Fruit fly (Drosophila melanogaster) whole organism, wandering third instar larva: ENCODE results near the gene CG8036.

Experiments
- CG32264 ChIP-seq: fragments of 200-800 bp; sonication (Bioruptor generic); optimal IDR thresholded peaks from 2 replicates; lab custom pipeline; 2016; ENCODE audit warnings: missing biosample characterization, missing genetic modification characterization
- Myc ChIP-seq: fragments of >200 bp; optimal IDR thresholded peaks from 2 replicates; lab custom pipeline; 2017
- br ChIP-seq: fragments of 200-800 bp; sonication (Bioruptor generic); optimal IDR thresholded peaks from 2 replicates; lab custom pipeline; 2016; ENCODE audit warnings: missing biosample characterization, missing genetic modification characterization
- dmrt93B ChIP-seq: fragments of 200-800 bp; sonication (Bioruptor generic); optimal IDR thresholded peaks from 2 replicates; lab custom pipeline; 2018; ENCODE audit warnings: missing biosample characterization, mild to moderate bottlenecking, missing genetic modification characterization
- psq ChIP-seq: fragments of 200-800 bp; sonication (Bioruptor generic); optimal IDR thresholded peaks from 3 replicates; lab custom pipeline; 2017; ENCODE audit warnings: missing biosample characterization, mild to moderate bottlenecking, missing genetic modification characterization, moderate library complexity

DNA sequence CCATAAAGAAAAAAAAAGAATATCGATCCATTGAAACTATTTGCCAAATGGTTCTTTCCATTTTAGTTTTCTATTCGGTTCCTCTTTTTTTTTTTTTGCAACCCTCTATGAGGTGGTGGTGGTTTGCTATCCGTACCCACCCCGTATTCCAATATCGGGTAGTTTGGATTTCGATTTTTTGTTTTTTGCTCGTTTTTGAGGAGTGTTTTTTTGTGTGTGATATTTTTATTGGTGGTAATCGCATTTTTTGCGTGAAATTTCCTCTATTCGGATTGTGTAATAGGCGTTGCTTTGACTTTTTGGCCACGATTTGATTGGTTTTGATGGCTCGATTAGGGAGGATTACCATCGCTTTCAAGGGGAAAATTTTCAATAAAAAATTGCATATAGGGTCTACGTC lies 18.8 kb downstream of the CG8036 start:
- TF ChIP-seq br (GFP tag; lab: Kevin White, UChicago) = no peak
- no peak for TF ChIP-seq psq
- no peak for TF ChIP-seq dmrt93B (GFP tag; lab: Kevin White, UChicago)
- no peak for TF ChIP-seq Myc (lab: Kevin White, UChicago)
- no peak for TF ChIP-seq CG32264 (GFP tag; lab: Kevin White, UChicago)
